Worm (Caenorhabditis elegans) whole organism, early embryonic: ENCODE results near the gene sqv-3.

ENCODE experiments used
- B0310.2 ChIP-seq: sonication (generic microtip); optimal IDR thresholded peaks from 2 replicates; lab custom pipeline; 2016; ENCODE audit warnings: mild to moderate bottlenecking, missing genetic modification characterization, missing compliant biosample characterization
- ama-1 ChIP-seq: fragments of 150-350 bp; optimal IDR thresholded peaks from 2 replicates; lab custom pipeline; 2014
- ceh-36 ChIP-seq: sonication (generic microtip); optimal IDR thresholded peaks from 2 replicates; lab custom pipeline; 2016; ENCODE audit warnings: missing genetic modification characterization, inconsistent platforms, missing compliant biosample characterization
- ets-7 ChIP-seq: sonication (generic microtip); optimal IDR thresholded peaks from 2 replicates; lab custom pipeline; 2016; ENCODE audit warnings: missing genotype, missing genetic modification characterization, missing compliant biosample characterization
- flt-1 ChIP-seq: fragments of 200-800 bp; sonication (Bioruptor generic); IDR thresholded peaks from 2 replicates; pipeline ENCODE4 v1.3.6; 2022; ENCODE audit warnings: missing genetic modification characterization, missing compliant biosample characterization
- hmbx-1 ChIP-seq: sonication (generic microtip); optimal IDR thresholded peaks from 2 replicates; lab custom pipeline; 2016; ENCODE audit warnings: mild to moderate bottlenecking, missing genetic modification characterization, missing compliant biosample characterization
- hmg-4 ChIP-seq: fragments of 200-800 bp; sonication (Bioruptor generic); optimal IDR thresholded peaks from 2 replicates; lab custom pipeline; 2018; ENCODE audit warnings: mild to moderate bottlenecking, missing genetic modification characterization, missing compliant biosample characterization
- hnd-1 ChIP-seq: sonication (generic microtip); optimal IDR thresholded peaks from 2 replicates; lab custom pipeline; 2016; ENCODE audit warnings: missing genetic modification characterization, missing compliant biosample characterization
- pes-1 ChIP-seq: fragments of 200-800 bp; sonication (Bioruptor generic); IDR thresholded peaks from 2 replicates; pipeline ENCODE4 v1.3.6; 2022; ENCODE audit warnings: missing genetic modification reagents, missing genetic modification characterization, missing compliant biosample characterization
- scrt-1 ChIP-seq: fragments of 200-800 bp; sonication (Bioruptor generic); IDR thresholded peaks from 2 replicates; pipeline ENCODE4 v1.3.6; 2022; ENCODE audit warnings: missing genetic modification characterization, missing compliant biosample characterization
- sea-1 ChIP-seq: fragments of 200-800 bp; sonication (Bioruptor generic); conservative IDR thresholded peaks from 2 replicates; pipeline ENCODE4 v1.3.6; 2022; ENCODE audit warnings: missing genetic modification characterization, missing compliant biosample characterization
- tbx-11 ChIP-seq: fragments of 200-800 bp; sonication (Bioruptor generic); IDR thresholded peaks from 2 replicates; pipeline ENCODE4 v1.3.6; 2022; ENCODE audit warnings: missing genetic modification characterization, missing compliant biosample characterization
- tbx-37 ChIP-seq: fragments of 200-800 bp; sonication (Bioruptor generic); conservative IDR thresholded peaks from 2 replicates; pipeline ENCODE4 v1.3.6; 2022; ENCODE audit warnings: missing genetic modification reagents, missing genetic modification characterization, missing compliant biosample characterization
- tra-4 ChIP-seq: sonication (generic microtip); optimal IDR thresholded peaks from 2 replicates; lab custom pipeline; 2017; ENCODE audit warnings: missing genetic modification characterization, missing compliant biosample characterization

DNA sequence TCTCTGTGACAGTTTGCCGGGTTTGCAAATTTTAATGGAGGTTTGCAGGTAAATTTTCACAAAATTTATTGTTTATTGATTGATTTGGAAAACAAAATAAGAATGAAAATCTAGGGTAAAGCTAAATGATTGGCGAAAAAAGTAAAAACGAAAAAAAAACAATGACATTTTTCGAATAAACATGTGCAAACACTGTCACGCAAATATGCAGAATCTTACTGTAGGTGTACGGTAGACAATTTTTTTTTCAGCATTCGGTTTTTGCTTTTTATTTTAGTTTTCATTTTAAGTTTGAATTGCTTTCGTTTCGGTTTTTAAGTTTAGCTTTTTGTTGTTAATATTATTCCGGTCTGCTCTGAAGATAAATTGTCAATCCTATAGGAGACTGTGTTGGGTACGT is 37.7 kb upstream of the sqv-3 start:
- no peak for TF ChIP-seq ets-7 (tag; lab: Kevin White, UChicago)
- no peak for TF ChIP-seq hmbx-1 (tag; lab: Kevin White, UChicago)
- no peak for TF ChIP-seq ama-1
- no peak for TF ChIP-seq flt-1 (GFP tag; lab: Robert Waterston, UW)
- TF ChIP-seq ceh-36 (tag; lab: Kevin White, UChicago), result no peak
- no peak for TF ChIP-seq pes-1
- TF ChIP-seq sea-1 (GFP tag; lab: Robert Waterston, UW), result no peak
- TF ChIP-seq scrt-1 (GFP tag; lab: Robert Waterston, UW), result no peak
- TF ChIP-seq B0310.2 (tag; lab: Kevin White, UChicago), result no peak
- no peak for TF ChIP-seq tbx-37 (GFP tag; lab: Robert Waterston, UW)
- no peak for TF ChIP-seq tra-4
- TF ChIP-seq tbx-11 (GFP tag; lab: Robert Waterston, UW), result no peak
- no peak for TF ChIP-seq hmg-4 (GFP tag; lab: Kevin White, UChicago)
- TF ChIP-seq hnd-1 (tag; lab: Kevin White, UChicago), result no peak
